Worm (Caenorhabditis elegans): ENCODE data around the gene F37A8.2.
A peak's percentile ranks its signal among the peaks of the same experiment; 100 is the strongest.

The F37A8.2 gene

ce11 chrIII:3902588-3903325 is 28.6 kb downstream of the F37A8.2 start (continued):
- TF ChIP-seq madf-6 (GFP tag; IDR thresholded peaks at IDR 0.05) (no peak), Y53G8AR.9 (GFP tag; conservative IDR thresholded peaks at IDR 0.05) (0 out of 2 replicates have a peak, but pooled peaks have one; percentile 25), lin-35 (GFP tag; optimal IDR thresholded peaks at IDR 0.05) (no peak), zfh-2 (GFP tag; conservative IDR thresholded peaks at IDR 0.05) (no peak), F57A8.1 (GFP tag; optimal IDR thresholded peaks at IDR 0.05) (no peak), egrh-3 (GFP tag; IDR thresholded peaks at IDR 0.05) (no peak), Y53F4B.3 (GFP tag; IDR thresholded peaks at IDR 0.05) (0 out of 2 replicates have a peak, but pooled peaks have one; percentile 9), Y67H2A.10 (GFP tag; conservative IDR thresholded peaks at IDR 0.05) (no peak), rec-8 (tag; optimal IDR thresholded peaks at IDR 0.05) (no peak), D2030.7 (GFP tag; IDR thresholded peaks at IDR 0.05) (no peak), K12H6.12 (tag; optimal IDR thresholded peaks at IDR 0.05) (no peak), repo-1 (tag; optimal IDR thresholded peaks at IDR 0.05) (peak; percentile 87), ekl-4 (GFP tag; IDR thresholded peaks at IDR 0.05) (peak; percentile 53; the same call in 1 of the 2 replicates), C06A6.2 (GFP tag; conservative IDR thresholded peaks at IDR 0.05) (no peak), T26A5.8 (tag; optimal IDR thresholded peaks at IDR 0.05) (no peak), F52B5.7 (tag; optimal IDR thresholded peaks at IDR 0.05) (peak; percentile 57), him-1 (tag; optimal IDR thresholded peaks at IDR 0.05) (peak; percentile 57), ceh-91 (GFP tag; IDR thresholded peaks at IDR 0.05) (no peak), F57C9.4 (tag; optimal IDR thresholded peaks at IDR 0.05) (no peak), B0261.1 (tag; optimal IDR thresholded peaks at IDR 0.05) (no peak), lir-1 (GFP tag; conservative IDR thresholded peaks at IDR 0.05) (no peak)

ce11 chrIII:3901542-3901941 is 29.8 kb downstream of the F37A8.2 start, which contains the start of gene tir-1:
tir-1 (minus strand) TSS chrIII:3901642.
- TF ChIP-seq cebp-1 (GFP tag; IDR thresholded peaks at IDR 0.05): no peak
- no peak for TF ChIP-seq cebp-1 (tag; optimal IDR thresholded peaks at IDR 0.05)
- TF ChIP-seq fkh-3 (tag; optimal IDR thresholded peaks at IDR 0.05): no peak
- TF ChIP-seq ztf-25 (GFP tag; IDR thresholded peaks at IDR 0.05): no peak
- TF ChIP-seq lsy-27 (tag; optimal IDR thresholded peaks at IDR 0.05; ENCODE audit: borderline replicate concordance, insufficient read depth): no peak
- TF ChIP-seq madf-6 (GFP tag; IDR thresholded peaks at IDR 0.05): no peak
- no peak for TF ChIP-seq ztf-26 (tag; optimal IDR thresholded peaks at IDR 0.05)
- no peak for TF ChIP-seq sdz-38 (tag; optimal IDR thresholded peaks at IDR 0.05)
- no peak for TF ChIP-seq ccch-3 (GFP tag; optimal IDR thresholded peaks at IDR 0.05)
- no peak for TF ChIP-seq hlh-26 (GFP tag; conservative IDR thresholded peaks at IDR 0.05)
- TF ChIP-seq lir-1 (GFP tag; conservative IDR thresholded peaks at IDR 0.05): no peak
- no peak for TF ChIP-seq F33H1.4 (GFP tag; IDR thresholded peaks at IDR 0.05)
- TF ChIP-seq madf-3 (GFP tag; IDR thresholded peaks at IDR 0.05): no peak
- no peak for TF ChIP-seq aptf-2 (GFP tag; conservative IDR thresholded peaks at IDR 0.05)
- no peak for TF ChIP-seq T26A5.8 (tag; optimal IDR thresholded peaks at IDR 0.05)

- TF ChIP-seq K12H6.12 (tag; optimal IDR thresholded peaks at IDR 0.05) (peak; percentile 65), nfya-1 (tag; optimal IDR thresholded peaks at IDR 0.05; ENCODE audit: borderline replicate concordance, insufficient read depth) (no peak)
Measured at ce11 chrIII:3898850-3899249, 32.5 kb downstream of the F37A8.2 start.

Measured in whole organism, young adult.